Worm (Caenorhabditis elegans) whole organism, L1 larva: ENCODE data around the gene F54F7.8.

Experiments
- aly-2 ChIP-seq: fragments of 150-350 bp; optimal IDR thresholded peaks from 2 replicates; lab custom pipeline; 2014; ENCODE audit warnings: missing biosample characterization, missing genetic modification characterization
- blmp-1 ChIP-seq: fragments of 150-350 bp; optimal IDR thresholded peaks from 2 replicates; lab custom pipeline; 2014; ENCODE audit warnings: missing biosample characterization, missing genetic modification characterization
- grh-1 ChIP-seq: fragments of 200-800 bp; sonication (Bioruptor generic); IDR thresholded peaks from 2 replicates; pipeline ENCODE4 v1.3.6; 2022; ENCODE audit warnings: missing genetic modification reagents, missing genetic modification characterization, missing compliant biosample characterization
- mdl-1 ChIP-seq, 2 experiments: fragments of 150-350 bp; optimal IDR thresholded peaks; 2 replicates each; lab custom pipeline; 2014 to 2017; ENCODE audit warnings: missing biosample characterization in 2 of 2, missing genetic modification characterization in 2 of 2, inconsistent platforms in 1 of 2
- nhr-237 ChIP-seq: fragments of 150-350 bp; optimal IDR thresholded peaks from 2 replicates; lab custom pipeline; 2014; ENCODE audit warnings: missing biosample characterization, missing genetic modification characterization
- skn-1 ChIP-seq: fragments of 150-350 bp; optimal IDR thresholded peaks from 2 replicates; lab custom pipeline; 2014; ENCODE audit warnings: missing biosample characterization, missing genetic modification characterization
- snpc-4 ChIP-seq: fragments of 150-350 bp; optimal IDR thresholded peaks from 2 replicates; lab custom pipeline; 2014; ENCODE audit warnings: missing biosample characterization, missing genetic modification characterization

DNA sequence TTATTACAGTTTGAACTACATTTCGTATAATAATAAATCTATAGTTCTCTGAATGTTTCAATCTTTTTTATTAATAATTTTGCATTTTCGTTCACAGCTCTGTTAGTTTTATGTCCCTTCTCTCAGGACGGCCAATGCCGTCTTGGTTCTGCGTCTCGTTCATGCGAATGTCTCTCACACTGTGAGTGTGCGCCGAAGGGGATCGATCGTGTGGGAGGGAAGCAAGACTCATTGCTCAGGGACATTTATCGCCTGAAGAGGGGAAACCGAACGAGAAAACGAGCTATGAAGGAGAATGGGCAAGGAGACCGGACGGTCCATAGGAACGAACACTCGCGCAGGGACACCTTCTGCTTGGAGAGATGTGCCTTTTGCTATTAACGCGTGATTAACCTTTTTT is 44.2 kb upstream of the F54F7.8 start:
- TF ChIP-seq snpc-4 (tag; lab: Kevin White, UChicago) = no peak
- TF ChIP-seq mdl-1 (tag; optimal IDR thresholded peaks at IDR 0.05; lab: Kevin White, UChicago) = no peak
- TF ChIP-seq skn-1 (tag; lab: Kevin White, UChicago) = no peak
- TF ChIP-seq aly-2 (tag; lab: Kevin White, UChicago) = no peak
- TF ChIP-seq blmp-1 (tag; lab: Kevin White, UChicago) = no peak
- no peak for TF ChIP-seq nhr-237
- no peak for TF ChIP-seq grh-1 (GFP tag; lab: Robert Waterston, UW)
